Worm (Caenorhabditis elegans) whole organism, L4 larva: Measurements from ENCODE around the gene cnx-1.

Source experiments
- F37D6.2 ChIP-seq: sonication (generic microtip); optimal IDR thresholded peaks from 2 replicates; lab custom pipeline; 2016; ENCODE audit warnings: mild to moderate bottlenecking, missing genetic modification characterization, missing compliant biosample characterization
- F44E2.7 ChIP-seq: fragments of 200-800 bp; sonication (Bioruptor generic); IDR thresholded peaks from 2 replicates; pipeline ENCODE4 v2.1.2; 2022; ENCODE audit warnings: missing genetic modification characterization, missing compliant biosample characterization
- T20F7.1 ChIP-seq: fragments of 200-800 bp; sonication (Bioruptor generic); optimal IDR thresholded peaks from 2 replicates; lab custom pipeline; 2018; ENCODE audit warnings: mild to moderate bottlenecking, missing genetic modification characterization, missing compliant biosample characterization
- T26A8.4 ChIP-seq: fragments of 200-800 bp; sonication (Bioruptor generic); IDR thresholded peaks from 2 replicates; pipeline ENCODE4 v1.3.6; 2022; ENCODE audit warnings: missing genetic modification characterization, missing compliant biosample characterization
- Y105C5A.15 ChIP-seq: fragments of 200-800 bp; sonication (Bioruptor generic); IDR thresholded peaks from 2 replicates; pipeline ENCODE4 v1.3.6; 2022; ENCODE audit warnings: missing genetic modification characterization, missing compliant biosample characterization
- aha-1 ChIP-seq: fragments of 150-350 bp; peaks from one replicate; lab custom pipeline; 2014; ENCODE audit warnings: missing biosample characterization, missing genetic modification characterization
- aly-2 ChIP-seq: sonication (generic microtip); optimal IDR thresholded peaks from 2 replicates; lab custom pipeline; 2018; ENCODE audit warnings: missing biosample characterization, missing genetic modification characterization
- ama-1 ChIP-seq: fragments of 150-350 bp; optimal IDR thresholded peaks from 2 replicates; lab custom pipeline; 2014; ENCODE audit warnings: inconsistent platforms, mixed read lengths
- attf-4 ChIP-seq: sonication (generic microtip); optimal IDR thresholded peaks from 3 replicates; lab custom pipeline; 2017; ENCODE audit warnings: missing biosample characterization, missing genetic modification characterization
- ceh-20 ChIP-seq: fragments of 200-800 bp; sonication (Bioruptor generic); IDR thresholded peaks from 2 replicates; pipeline ENCODE4 v1.3.6; 2022; ENCODE audit warnings: missing genetic modification reagents, missing genetic modification characterization, missing compliant biosample characterization
- ceh-32 ChIP-seq: sonication (generic microtip); optimal IDR thresholded peaks from 2 replicates; lab custom pipeline; 2016; ENCODE audit warnings: mild to moderate bottlenecking, missing genetic modification characterization, missing compliant biosample characterization; ENCODE audit not compliant: poor library complexity
- ces-1 ChIP-seq: fragments of 150-350 bp; sonication (generic microtip); optimal IDR thresholded peaks from 4 replicates; lab custom pipeline; 2014; ENCODE audit warnings: missing biosample characterization, missing genetic modification reagents, missing genetic modification characterization
- cey-2 ChIP-seq: sonication (generic microtip); optimal IDR thresholded peaks from 3 replicates; lab custom pipeline; 2017; ENCODE audit warnings: missing genetic modification characterization, mild to moderate bottlenecking, missing compliant biosample characterization, antibody characterized with exemption, borderline replicate concordance; ENCODE audit not compliant: insufficient read depth
- ctbp-1 ChIP-seq: fragments of 200-800 bp; sonication (Bioruptor generic); IDR thresholded peaks from 2 replicates; pipeline ENCODE4 v1.3.6; 2022; ENCODE audit warnings: missing genetic modification reagents, missing genetic modification characterization, missing compliant biosample characterization
- daf-12 ChIP-seq: fragments of 150-350 bp; optimal IDR thresholded peaks from 2 replicates; lab custom pipeline; 2014; ENCODE audit warnings: missing biosample characterization, missing genetic modification reagents, missing genetic modification characterization
- daf-16 ChIP-seq, 3 experiments: sonication (generic microtip); optimal IDR thresholded peaks; 2 replicates each; lab custom pipeline; 2016 to 2017; ENCODE audit warnings: missing genetic modification characterization in 3 of 3, missing genetic modification reagents in 3 of 3, mild to moderate bottlenecking in 2 of 3, missing compliant biosample characterization in 2 of 3, missing biosample characterization in 1 of 3, moderate library complexity in 1 of 3
- daf-19 ChIP-seq: fragments of 200-800 bp; sonication (Bioruptor generic); conservative IDR thresholded peaks from 2 replicates; pipeline ENCODE4 v1.3.6; 2022; ENCODE audit warnings: missing genetic modification characterization, missing compliant biosample characterization
- dmd-8 ChIP-seq: fragments of 200-800 bp; sonication (Bioruptor generic); IDR thresholded peaks from 2 replicates; pipeline ENCODE4 v1.3.6; 2022; ENCODE audit warnings: missing genetic modification characterization, missing compliant biosample characterization
- duxl-1 ChIP-seq: sonication (generic microtip); optimal IDR thresholded peaks from 2 replicates; lab custom pipeline; 2016; ENCODE audit warnings: mild to moderate bottlenecking, missing genetic modification characterization, moderate library complexity, missing compliant biosample characterization; ENCODE audit not compliant: poor library complexity
- dve-1 ChIP-seq: sonication (generic microtip); optimal IDR thresholded peaks from 2 replicates; lab custom pipeline; 2017; ENCODE audit warnings: antibody characterized with exemption, mild to moderate bottlenecking, missing genetic modification characterization, missing compliant biosample characterization; ENCODE audit not compliant: insufficient read depth
- egl-27 ChIP-seq: sonication (generic microtip); optimal IDR thresholded peaks from 3 replicates; lab custom pipeline; 2017; ENCODE audit warnings: missing biosample characterization, missing genetic modification reagents, missing genetic modification characterization
- fkh-10 ChIP-seq: fragments of 150-350 bp; optimal IDR thresholded peaks from 2 replicates; lab custom pipeline; 2014; ENCODE audit warnings: missing biosample characterization, missing genetic modification reagents, missing genetic modification characterization
- fos-1 ChIP-seq: fragments of 150-350 bp; optimal IDR thresholded peaks from 2 replicates; lab custom pipeline; 2014; ENCODE audit warnings: missing biosample characterization, missing genetic modification characterization
- hlh-30 ChIP-seq: sonication (generic microtip); optimal IDR thresholded peaks from 2 replicates; lab custom pipeline; 2017; ENCODE audit warnings: antibody characterized with exemption, mild to moderate bottlenecking, missing genetic modification characterization, missing compliant biosample characterization; ENCODE audit not compliant: insufficient read depth
- jun-1 ChIP-seq: fragments of 150-350 bp; optimal IDR thresholded peaks from 2 replicates; lab custom pipeline; 2014; ENCODE audit warnings: missing biosample characterization, missing genetic modification reagents, missing genetic modification characterization
- lin-1 ChIP-seq: fragments of 200-800 bp; sonication (Bioruptor generic); IDR thresholded peaks from 2 replicates; pipeline ENCODE4 v1.3.6; 2022; ENCODE audit warnings: missing genetic modification reagents, missing genetic modification characterization, missing compliant biosample characterization
- lin-15B ChIP-seq: fragments of 150-350 bp; sonication (generic microtip); optimal IDR thresholded peaks from 3 replicates; lab custom pipeline; 2014; ENCODE audit warnings: missing biosample characterization, missing genetic modification characterization
- lin-38 ChIP-seq: fragments of 200-800 bp; sonication (Bioruptor generic); IDR thresholded peaks from 2 replicates; pipeline ENCODE4 v1.3.6; 2022; ENCODE audit warnings: missing genetic modification reagents, missing genetic modification characterization, missing compliant biosample characterization
- lsy-2 ChIP-seq, 2 experiments: fragments of 150-350 bp in 1 of 2; sonication (generic microtip) in 1 of 2; optimal IDR thresholded peaks; 2 replicates each; lab custom pipeline; 2014 to 2017; ENCODE audit warnings: missing biosample characterization in 2 of 2, missing genetic modification characterization in 2 of 2
- madf-9 ChIP-seq: fragments of 200-800 bp; sonication (Bioruptor generic); conservative IDR thresholded peaks from 2 replicates; pipeline ENCODE4 v1.3.6; 2022; ENCODE audit warnings: missing genetic modification reagents, missing genetic modification characterization, missing compliant biosample characterization
- mep-1 ChIP-seq: fragments of 150-350 bp; sonication (generic microtip); optimal IDR thresholded peaks from 3 replicates; lab custom pipeline; 2014; ENCODE audit warnings: missing biosample characterization, missing genetic modification characterization
- mes-2 ChIP-seq: sonication (generic microtip); optimal IDR thresholded peaks from 2 replicates; lab custom pipeline; 2016; ENCODE audit warnings: missing genotype, mild to moderate bottlenecking, missing genetic modification characterization, missing compliant biosample characterization; ENCODE audit not compliant: poor library complexity, severe bottlenecking
- mxl-2 ChIP-seq: fragments of 200-800 bp; sonication (Bioruptor generic); conservative IDR thresholded peaks from 2 replicates; pipeline ENCODE4 v1.3.6; 2022; ENCODE audit warnings: missing genetic modification reagents, missing genetic modification characterization, missing compliant biosample characterization
- nhr-102 ChIP-seq: sonication (generic microtip); optimal IDR thresholded peaks from 2 replicates; lab custom pipeline; 2016; ENCODE audit warnings: mild to moderate bottlenecking, missing genetic modification characterization, moderate library complexity, missing compliant biosample characterization
- nhr-11 ChIP-seq: fragments of 150-350 bp; optimal IDR thresholded peaks from 2 replicates; lab custom pipeline; 2014; ENCODE audit warnings: missing biosample characterization, missing genetic modification characterization
- nhr-111 ChIP-seq: fragments of 200-800 bp; sonication (Bioruptor generic); optimal IDR thresholded peaks from 2 replicates; lab custom pipeline; 2018; ENCODE audit warnings: mild to moderate bottlenecking, missing genetic modification characterization, missing compliant biosample characterization
- nhr-28 ChIP-seq: fragments of 150-350 bp; optimal IDR thresholded peaks from 2 replicates; lab custom pipeline; 2014; ENCODE audit warnings: missing biosample characterization, missing genetic modification characterization
- nhr-41 ChIP-seq: fragments of 200-800 bp; sonication (Bioruptor generic); IDR thresholded peaks from 2 replicates; pipeline ENCODE4 v1.3.6; 2022; ENCODE audit warnings: missing genetic modification reagents, missing genetic modification characterization, missing compliant biosample characterization
- nhr-48 ChIP-seq: sonication (generic microtip); optimal IDR thresholded peaks from 2 replicates; lab custom pipeline; 2016; ENCODE audit warnings: mild to moderate bottlenecking, missing genetic modification characterization, missing compliant biosample characterization
- set-16 ChIP-seq: fragments of 200-800 bp; sonication (Bioruptor generic); IDR thresholded peaks from 2 replicates; pipeline ENCODE4 v1.3.6; 2022; ENCODE audit warnings: missing genetic modification reagents, missing genetic modification characterization, missing compliant biosample characterization
- unc-130 ChIP-seq: sonication (generic microtip); optimal IDR thresholded peaks from 2 replicates; lab custom pipeline; 2016; ENCODE audit warnings: missing genetic modification reagents, missing genetic modification characterization, missing compliant biosample characterization
- zag-1 ChIP-seq: fragments of 150-350 bp; optimal IDR thresholded peaks from 2 replicates; lab custom pipeline; 2014; ENCODE audit warnings: missing biosample characterization, missing genetic modification characterization
- zfp-2 ChIP-seq: sonication (generic microtip); optimal IDR thresholded peaks from 2 replicates; lab custom pipeline; 2016; ENCODE audit warnings: mild to moderate bottlenecking, missing genetic modification characterization, missing compliant biosample characterization
- zfp-3 ChIP-seq: fragments of 200-800 bp; sonication (Bioruptor generic); conservative IDR thresholded peaks from 2 replicates; pipeline ENCODE4 v1.3.6; 2022; ENCODE audit warnings: missing genetic modification reagents, missing genetic modification characterization, missing compliant biosample characterization
- zip-11 ChIP-seq: fragments of 200-800 bp; sonication (Bioruptor generic); IDR thresholded peaks from 2 replicates; pipeline ENCODE4 v1.3.6; 2022; ENCODE audit warnings: missing genetic modification characterization, missing compliant biosample characterization
- ztf-11 ChIP-seq: fragments of 150-350 bp; optimal IDR thresholded peaks from 2 replicates; lab custom pipeline; 2014; ENCODE audit warnings: missing biosample characterization, missing genetic modification characterization

Gene cnx-1

DNA sequence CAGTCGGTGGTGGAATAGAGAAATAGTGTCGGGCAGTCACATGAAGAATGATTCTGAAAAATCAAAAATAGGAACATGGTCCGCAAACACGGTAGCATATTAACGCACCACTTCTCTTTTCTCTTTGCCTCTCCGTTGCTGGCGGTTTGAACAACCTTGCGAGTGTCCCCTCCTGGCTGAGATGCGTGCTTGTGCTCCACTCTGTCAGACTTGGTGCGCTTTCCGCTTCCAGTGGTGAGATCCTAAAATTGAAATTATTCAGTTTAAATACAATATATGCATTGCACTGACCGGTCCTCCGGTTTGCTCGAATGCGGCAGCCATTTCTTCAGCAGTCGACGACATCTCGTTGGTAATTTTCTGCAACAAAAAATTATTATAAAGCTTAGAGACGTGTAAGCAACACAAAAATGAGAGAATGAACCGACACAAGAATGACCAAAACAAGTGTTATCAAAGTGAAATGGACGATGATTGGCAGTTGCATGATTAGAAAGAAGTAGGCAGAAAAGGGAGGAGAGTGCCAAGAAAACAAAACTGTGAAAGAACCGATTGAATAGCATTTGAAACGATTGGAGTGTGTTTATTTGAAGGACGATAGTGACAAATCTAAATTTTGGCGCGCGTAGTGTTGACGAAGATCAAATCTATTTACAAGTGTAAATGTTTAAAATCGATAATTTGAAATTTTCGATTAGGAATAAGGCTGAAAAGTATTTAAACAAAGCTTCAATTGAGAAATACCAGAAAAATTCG lies 8.3 kb upstream of the cnx-1 start, which contains the start of gene ZK632.9 (continued):
- TF ChIP-seq Y105C5A.15 (GFP tag; lab: Robert Waterston, UW) = 0 out of 2 replicates have a peak, but pooled peaks have one; percentile 25
- no peak for TF ChIP-seq cey-2 (tag; lab: Kevin White, UChicago)
- TF ChIP-seq nhr-11 (tag; lab: Kevin White, UChicago) = no peak
- TF ChIP-seq zag-1 = no peak
- no peak for TF ChIP-seq attf-4
- TF ChIP-seq aly-2 = no peak
- no peak for TF ChIP-seq nhr-111 (GFP tag; lab: Kevin White, UChicago)
- TF ChIP-seq ces-1 = no peak

DNA sequence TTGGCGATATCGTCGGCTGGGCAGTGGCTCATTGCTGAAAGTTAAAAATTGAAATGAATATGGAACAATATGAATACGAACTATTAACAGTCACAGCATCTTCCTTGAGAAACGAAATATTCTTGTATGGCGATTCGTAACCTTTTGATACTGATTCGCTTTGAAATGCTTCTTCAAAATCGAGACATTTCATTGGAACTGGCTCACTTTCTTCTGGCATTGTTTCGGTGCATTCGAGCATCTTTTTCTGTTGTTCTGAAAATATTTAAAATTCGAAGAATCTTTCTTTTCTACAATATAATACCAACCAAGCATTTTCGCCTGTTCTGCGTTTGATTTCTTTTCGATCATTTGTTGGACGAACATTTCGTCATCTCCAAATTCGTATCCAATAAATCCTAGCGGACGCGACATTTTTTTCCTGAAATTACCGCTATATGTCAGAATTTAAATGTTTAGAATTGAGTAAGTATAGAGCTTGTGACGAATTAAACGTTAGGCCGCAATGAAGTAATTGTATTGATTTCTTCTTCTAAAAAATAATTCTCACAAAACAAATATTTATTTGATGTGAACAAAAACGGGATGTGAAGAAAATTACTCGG lies 7.5 kb upstream of the cnx-1 start, which contains the start of gene lin-52:
Gene lin-52, minus strand, starts transcription at position 421 of the 605 bp plus-strand sequence.
- TF ChIP-seq fkh-10 (GFP tag; lab: Kevin White, UChicago) = no peak
- no peak for TF ChIP-seq nhr-48
- TF ChIP-seq mep-1 (tag; lab: Kevin White, UChicago) = peak; percentile 13
- no peak for TF ChIP-seq ceh-32
- TF ChIP-seq aha-1 (tag; lab: Kevin White, UChicago) = peak; percentile 91
- peak; percentile 1 for TF ChIP-seq hlh-30 (tag; lab: Kevin White, UChicago)
- TF ChIP-seq set-16 (GFP tag; lab: Robert Waterston, UW) = no peak
- TF ChIP-seq dmd-8 (GFP tag; lab: Robert Waterston, UW) = no peak
- 0 out of 2 replicates have a peak, but pooled peaks have one; percentile 6 for TF ChIP-seq mxl-2 (GFP tag; lab: Robert Waterston, UW)
- TF ChIP-seq F37D6.2 (tag; lab: Kevin White, UChicago) = no peak
- no peak for TF ChIP-seq Y105C5A.15 (GFP tag; lab: Robert Waterston, UW)
- peak; percentile 22; the same call in 1 of the 2 replicates for TF ChIP-seq lin-38
- peak; percentile 50 for TF ChIP-seq nhr-102
- no peak for TF ChIP-seq fos-1 (tag; lab: Kevin White, UChicago)
- TF ChIP-seq ama-1 = peak; percentile 70
- no peak for TF ChIP-seq daf-12
- no peak for TF ChIP-seq zfp-2 (tag; lab: Kevin White, UChicago)
- TF ChIP-seq lin-15B (tag; lab: Kevin White, UChicago) = no peak
- TF ChIP-seq lin-1 (GFP tag; lab: Robert Waterston, UW) = 0 out of 2 replicates have a peak, but pooled peaks have one; percentile 30
- no peak for TF ChIP-seq unc-130 (GFP tag; lab: Kevin White, UChicago)
- peak in 1 of 2 experiments; percentile 12 for TF ChIP-seq lsy-2 (tag; optimal IDR thresholded peaks at IDR 0.05; lab: Kevin White, UChicago)
- 0 out of 2 replicates have a peak, but pooled peaks have one; percentile 17 for TF ChIP-seq ctbp-1 (GFP tag; lab: Robert Waterston, UW)
- no peak for TF ChIP-seq jun-1 (tag; lab: Kevin White, UChicago)
- peak; percentile 22 for TF ChIP-seq dve-1 (tag; lab: Kevin White, UChicago)
- no peak for TF ChIP-seq ces-1
- no peak for TF ChIP-seq daf-16 (GFP tag; optimal IDR thresholded peaks at IDR 0.05; lab: Kevin White, UChicago)
- peak; percentile 14 for TF ChIP-seq daf-16 (tag; optimal IDR thresholded peaks at IDR 0.05; lab: Kevin White, UChicago)
- TF ChIP-seq duxl-1 = no peak
- TF ChIP-seq T20F7.1 (GFP tag; lab: Kevin White, UChicago) = peak; percentile 50
- no peak for TF ChIP-seq zip-11 (GFP tag; lab: Robert Waterston, UW)
- no peak for TF ChIP-seq egl-27 (tag; lab: Kevin White, UChicago)
- TF ChIP-seq zag-1 = no peak
- no peak for TF ChIP-seq F44E2.7 (GFP tag; lab: Robert Waterston, UW)
- TF ChIP-seq ceh-20 (GFP tag; lab: Robert Waterston, UW) = no peak
- 0 out of 2 replicates have a peak, but pooled peaks have one; percentile 32 for TF ChIP-seq nhr-41 (GFP tag; lab: Robert Waterston, UW)
- TF ChIP-seq mes-2 (tag; lab: Kevin White, UChicago) = peak; percentile 21
- peak; percentile 76; the same call in 1 of the 2 replicates for TF ChIP-seq daf-19 (GFP tag; lab: Robert Waterston, UW)
- TF ChIP-seq ztf-11 = no peak
- peak; percentile 88 for TF ChIP-seq zfp-3 (GFP tag; lab: Robert Waterston, UW)
- peak; percentile 23; the same call in 1 of the 2 replicates for TF ChIP-seq T26A8.4
- no peak for TF ChIP-seq nhr-28 (tag; lab: Kevin White, UChicago)
- no peak for TF ChIP-seq madf-9 (GFP tag; lab: Robert Waterston, UW)
